Worm (Caenorhabditis elegans): ENCODE measurements around the gene Y46D2A.1.

DNA sequence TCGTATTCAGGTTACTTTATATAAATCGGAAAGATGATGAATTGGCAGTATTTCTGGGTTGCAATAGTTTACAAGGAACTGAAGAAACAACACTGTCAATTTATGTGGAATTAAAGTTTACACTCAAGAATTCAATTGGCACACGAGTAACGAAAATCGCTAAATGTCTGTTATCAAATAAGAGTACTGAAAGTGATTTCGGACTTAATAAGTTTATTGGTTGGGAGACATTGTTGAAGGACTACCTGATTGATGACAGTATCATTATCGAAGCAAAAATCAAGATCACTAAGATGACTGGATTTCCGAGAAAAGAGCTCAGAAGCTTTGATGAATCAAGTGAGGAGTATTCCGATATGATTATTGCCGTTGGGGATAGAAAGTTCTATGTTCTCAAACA lies 52.9 kb downstream of the Y46D2A.1 start:
- no peak for TF ChIP-seq pqm-1 (tag; optimal IDR thresholded peaks at IDR 0.05)
- TF ChIP-seq snpc-4 (tag; optimal IDR thresholded peaks at IDR 0.05): no peak
- no peak for TF ChIP-seq aly-2 (tag; optimal IDR thresholded peaks at IDR 0.05)
- no peak for TF ChIP-seq lin-13 (GFP tag; optimal IDR thresholded peaks at IDR 0.05)
- TF ChIP-seq alr-1 (tag; optimal IDR thresholded peaks at IDR 0.05; ENCODE audit: borderline replicate concordance): no peak
- TF ChIP-seq nhr-237 (tag; optimal IDR thresholded peaks at IDR 0.05): no peak
- TF ChIP-seq nhr-11 (tag; optimal IDR thresholded peaks at IDR 0.05): no peak
- TF ChIP-seq lsy-2 (tag; optimal IDR thresholded peaks at IDR 0.05): no peak
- no peak for TF ChIP-seq nhr-12 (tag; optimal IDR thresholded peaks at IDR 0.05)

Data from whole organism, L1 larva.